Worm (Caenorhabditis elegans) whole organism, L4/young adult: Measurements from ENCODE around the gene B0554.1.

Experiments used
- W03F9.2 ChIP-seq: fragments of 150-350 bp; optimal IDR thresholded peaks from 2 replicates; lab custom pipeline; 2014; ENCODE audit warnings: missing biosample characterization, missing genetic modification characterization
- dao-5 ChIP-seq: sonication (generic microtip); optimal IDR thresholded peaks from 2 replicates; lab custom pipeline; 2016; ENCODE audit warnings: missing genotype, missing genetic modification characterization, moderate library complexity, missing compliant biosample characterization
- him-1 ChIP-seq: sonication (generic microtip); optimal IDR thresholded peaks from 2 replicates; lab custom pipeline; 2016; ENCODE audit warnings: missing genotype, missing genetic modification reagents, missing genetic modification characterization, missing compliant biosample characterization

The B0554.1 gene

DNA sequence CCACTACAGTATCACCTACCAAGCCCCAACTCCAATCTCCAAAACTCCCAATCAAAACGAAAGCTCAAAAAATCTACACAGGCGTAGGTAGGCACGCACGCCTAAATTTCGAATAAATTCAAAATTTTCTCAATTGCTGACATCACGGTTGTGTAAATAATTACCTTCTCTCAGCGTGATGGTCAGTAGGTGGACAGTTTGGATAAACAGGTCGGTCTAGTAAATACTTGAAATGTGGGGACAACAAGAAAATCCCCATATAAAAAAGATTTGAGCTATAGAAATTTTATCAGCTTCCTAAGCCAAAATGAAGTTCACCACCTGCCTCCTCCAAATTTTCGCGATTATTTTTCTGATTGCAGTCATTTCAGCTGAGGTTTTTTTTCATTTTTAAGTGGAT is at the start of gene B0554.1:
Gene B0554.1 (plus strand): TSS at position 301 of the 400 bp plus-strand sequence.
- no peak for TF ChIP-seq W03F9.2 (tag; lab: Kevin White, UChicago)
- no peak for TF ChIP-seq dao-5
- no peak for TF ChIP-seq him-1 (tag; lab: Kevin White, UChicago)

ce11 chrV:388397-388796 is 49.8 kb upstream of the B0554.1 start, which contains the start of gene ZK6.6:
Gene ZK6.6, plus strand, starts transcription at chrV:388697.
- no peak for TF ChIP-seq him-1 (tag; lab: Kevin White, UChicago)
- TF ChIP-seq dao-5 = no peak
- no peak for TF ChIP-seq W03F9.2 (tag; lab: Kevin White, UChicago)

DNA sequence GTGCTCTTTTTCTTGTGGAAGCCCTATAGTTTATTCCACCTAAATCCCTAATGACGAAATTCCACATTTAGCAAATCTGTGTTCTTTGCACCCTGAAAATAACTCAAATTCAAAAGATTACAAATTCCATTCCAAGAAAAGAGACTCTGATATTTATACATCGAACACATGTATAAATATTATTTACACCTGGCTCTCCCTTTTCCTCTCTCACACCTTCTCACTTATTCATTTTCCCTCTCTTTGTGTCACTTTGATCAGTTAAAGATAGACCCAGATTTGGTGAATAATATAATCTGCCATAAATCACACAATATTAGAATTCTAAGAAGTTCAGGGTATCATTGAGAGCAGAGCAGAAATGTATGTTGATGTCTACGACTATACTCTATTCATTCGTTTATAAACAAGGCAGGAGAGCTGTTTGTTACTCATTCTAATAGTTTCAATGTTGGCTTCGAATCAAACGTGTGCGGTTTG is 46.0 kb upstream of the B0554.1 start, which contains the start of gene nhr-254:
Gene nhr-254 (plus strand): TSS at position 430 of the 480 bp plus-strand sequence.
- TF ChIP-seq dao-5 (no peak), W03F9.2 (tag; lab: Kevin White, UChicago) (no peak), him-1 (tag; lab: Kevin White, UChicago) (no peak)

DNA sequence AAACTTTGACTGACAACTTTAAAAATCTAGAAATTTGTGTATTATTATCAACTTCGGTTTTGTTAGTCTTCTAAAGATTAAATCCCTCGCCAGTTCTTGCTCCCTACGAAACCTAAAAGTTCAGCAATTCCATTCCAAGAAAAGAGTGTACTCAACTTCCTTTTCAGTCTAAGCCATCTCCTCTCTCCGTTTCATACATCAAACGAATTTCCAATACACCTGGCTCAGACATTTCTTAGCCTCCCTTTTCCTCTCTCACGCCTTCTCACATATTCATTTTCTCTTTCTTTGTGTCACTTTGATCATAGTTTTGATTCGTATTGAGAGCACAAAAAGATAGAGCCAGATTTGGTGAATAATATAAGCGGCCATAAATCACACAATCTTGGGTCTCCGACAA is 41.9 kb upstream of the B0554.1 start, which contains the start of gene nhr-253:
Gene nhr-253 (plus strand): TSS at position 285 of the 400 bp plus-strand sequence.
- no peak for TF ChIP-seq him-1 (tag; lab: Kevin White, UChicago)
- TF ChIP-seq dao-5 = no peak
- TF ChIP-seq W03F9.2 (tag; lab: Kevin White, UChicago) = no peak

DNA sequence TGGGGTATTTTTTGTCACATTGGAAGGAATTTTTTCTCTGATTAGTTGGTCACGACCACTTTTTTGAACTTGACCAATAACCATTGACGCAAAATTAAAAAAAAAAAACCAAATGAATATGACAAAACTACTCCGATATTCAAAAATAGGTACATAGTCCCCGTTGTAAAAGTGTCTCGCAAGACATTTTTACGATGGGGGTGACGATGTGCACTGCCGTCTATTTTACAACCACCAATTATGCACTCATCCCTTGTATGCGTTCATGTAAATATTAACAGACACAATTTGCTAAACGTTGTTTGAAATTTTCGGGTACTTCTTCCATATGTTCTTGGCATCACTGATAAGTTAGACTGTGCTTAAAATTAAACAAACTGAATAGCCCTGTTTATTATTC is 38.5 kb upstream of the B0554.1 start, which contains the start of gene scl-27:
Gene scl-27 (plus strand): TSS at position 301 of the 400 bp plus-strand sequence.
- TF ChIP-seq dao-5 (no peak), W03F9.2 (tag; lab: Kevin White, UChicago) (no peak), him-1 (tag; lab: Kevin White, UChicago) (no peak)

ce11 chrV:403028-403427 is 35.2 kb upstream of the B0554.1 start, which contains the start of gene srh-62:
Gene srh-62, minus strand, starts transcription at chrV:403128.
- TF ChIP-seq W03F9.2 (tag; lab: Kevin White, UChicago) (no peak), him-1 (tag; lab: Kevin White, UChicago) (no peak), dao-5 (no peak)

- no peak for TF ChIP-seq dao-5
- no peak for TF ChIP-seq W03F9.2 (tag; lab: Kevin White, UChicago)
- TF ChIP-seq him-1 (tag; lab: Kevin White, UChicago) = no peak
Measured at ce11 chrV:404210-404669, 34.0 kb upstream of the B0554.1 start, which contains the start of gene nhr-252. Gene nhr-252, plus strand, starts transcription at chrV:404619.

- no peak for TF ChIP-seq him-1 (tag; lab: Kevin White, UChicago)
- no peak for TF ChIP-seq W03F9.2 (tag; lab: Kevin White, UChicago)
- TF ChIP-seq dao-5 = no peak
Measured at ce11 chrV:412820-413219, 25.4 kb upstream of the B0554.1 start.

DNA sequence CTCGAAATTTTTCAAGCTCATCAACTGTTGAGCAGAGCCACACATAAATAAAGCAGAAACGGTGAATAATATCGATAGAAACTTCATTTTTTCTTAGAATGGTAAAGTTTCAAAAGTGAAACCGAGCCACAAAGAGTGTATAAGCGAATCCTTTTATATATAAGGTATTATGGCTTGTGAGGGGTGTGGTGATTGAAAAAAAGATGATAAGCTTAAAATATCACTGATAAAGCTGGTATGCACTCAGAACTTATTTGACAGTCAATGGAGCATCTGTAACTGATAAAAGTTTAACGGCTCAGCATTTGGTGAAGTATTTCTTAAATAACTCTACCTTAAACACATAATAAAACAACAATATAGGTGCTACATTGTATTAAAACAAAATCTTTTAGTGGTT is 23.6 kb upstream of the B0554.1 start, which contains the start of gene dod-19:
Gene dod-19 (minus strand): TSS at position 130 of the 400 bp plus-strand sequence.
- no peak for TF ChIP-seq him-1 (tag; lab: Kevin White, UChicago)
- TF ChIP-seq W03F9.2 (tag; lab: Kevin White, UChicago) = no peak
- TF ChIP-seq dao-5 = no peak

DNA sequence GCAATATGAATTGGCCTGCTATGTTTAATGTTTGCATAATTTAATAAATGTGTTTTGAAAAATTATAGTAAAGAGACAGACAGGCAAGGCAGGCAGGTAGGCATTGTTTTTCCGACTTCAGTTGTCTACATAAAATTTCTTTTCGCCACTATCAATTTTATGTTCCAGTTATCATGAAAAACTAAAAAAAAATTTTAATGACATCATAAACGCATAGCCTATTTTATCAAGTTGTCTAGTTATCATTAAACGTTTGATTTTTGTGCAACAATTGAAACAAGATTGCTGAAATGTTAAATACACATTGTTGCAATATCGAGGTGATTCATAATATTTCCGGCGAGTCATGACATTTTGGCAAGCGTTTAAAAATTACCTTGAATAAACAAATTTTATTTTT is 23.1 kb upstream of the B0554.1 start:
- TF ChIP-seq him-1 (tag; lab: Kevin White, UChicago) (no peak), W03F9.2 (tag; lab: Kevin White, UChicago) (no peak), dao-5 (no peak)

- no peak for TF ChIP-seq W03F9.2 (tag; lab: Kevin White, UChicago)
- TF ChIP-seq dao-5 = no peak
- TF ChIP-seq him-1 (tag; lab: Kevin White, UChicago) = no peak
Measured at ce11 chrV:417656-418353, 20.4 kb upstream of the B0554.1 start, which contains the start of gene irg-8. Gene irg-8, minus strand, starts transcription at chrV:417706.

- no peak for TF ChIP-seq him-1 (tag; lab: Kevin White, UChicago)
- no peak for TF ChIP-seq W03F9.2 (tag; lab: Kevin White, UChicago)
- TF ChIP-seq dao-5 = no peak
Measured at ce11 chrV:418432-418831, 19.8 kb upstream of the B0554.1 start, which contains the start of gene Y39D8A.1. Gene Y39D8A.1, plus strand, starts transcription at chrV:418732.

- TF ChIP-seq W03F9.2 (tag; lab: Kevin White, UChicago) = no peak
- no peak for TF ChIP-seq him-1 (tag; lab: Kevin White, UChicago)
- TF ChIP-seq dao-5 = no peak
Measured at ce11 chrV:422133-422532, 16.1 kb upstream of the B0554.1 start, which contains the start of gene dod-20. Gene dod-20, plus strand, starts transcription at chrV:422433.

DNA sequence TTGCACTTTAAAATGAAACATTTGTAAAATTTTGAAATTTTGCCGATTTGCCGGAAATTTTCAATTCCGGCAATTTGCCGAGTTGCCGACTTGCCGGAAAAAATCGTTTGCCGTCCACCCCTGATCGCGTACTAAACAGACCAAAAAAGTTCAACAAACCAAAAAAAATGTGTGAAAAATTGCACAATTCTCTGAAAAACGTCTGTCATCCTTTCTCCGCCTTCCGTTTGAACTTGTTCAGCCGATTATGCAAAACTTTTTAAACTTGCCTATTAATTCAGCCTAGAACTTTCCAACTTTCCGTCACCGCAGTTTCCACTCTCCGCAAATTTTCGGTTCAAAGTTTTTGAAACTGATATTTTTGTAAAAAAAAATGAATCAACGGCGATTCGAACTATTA is 14.1 kb upstream of the B0554.1 start, which contains the start of gene B0554.5:
Gene B0554.5 (plus strand): TSS at position 301 of the 400 bp plus-strand sequence.
- no peak for TF ChIP-seq W03F9.2 (tag; lab: Kevin White, UChicago)
